Fruit fly (Drosophila melanogaster) whole organism, prepupa: Measurements from ENCODE around the gene CG44954.

ENCODE experiments used
- CG10631 ChIP-seq: fragments of 200-800 bp; sonication (Bioruptor generic); optimal IDR thresholded peaks from 2 replicates; lab custom pipeline; 2016; ENCODE audit warnings: missing biosample characterization, missing genetic modification characterization
- CG10669 ChIP-seq: fragments of 200-800 bp; sonication (Bioruptor generic); optimal IDR thresholded peaks from 3 replicates; lab custom pipeline; 2018; ENCODE audit warnings: missing biosample characterization, mild to moderate bottlenecking, missing genetic modification characterization, moderate library complexity
- CG11762 ChIP-seq: fragments of 200-800 bp; sonication (Bioruptor generic); optimal IDR thresholded peaks from 3 replicates; lab custom pipeline; 2016; ENCODE audit warnings: missing biosample characterization, missing genetic modification characterization; ENCODE audit not compliant: insufficient read depth
- CG15336 ChIP-seq: fragments of 200-800 bp; sonication (Bioruptor generic); IDR thresholded peaks from 2 replicates; pipeline ENCODE4 v1.3.6; 2022; ENCODE audit warnings: missing biosample characterization, missing genetic modification characterization
- CG1621 ChIP-seq: fragments of 200-800 bp; sonication (Bioruptor generic); optimal IDR thresholded peaks from 3 replicates; lab custom pipeline; 2018; ENCODE audit warnings: missing biosample characterization, mild to moderate bottlenecking, missing genetic modification characterization
- CG16779 ChIP-seq: fragments of 200-800 bp; sonication (Bioruptor generic); optimal IDR thresholded peaks from 3 replicates; lab custom pipeline; 2017; ENCODE audit warnings: missing biosample characterization, mild to moderate bottlenecking, missing genetic modification characterization
- CG3032 ChIP-seq: fragments of 200-800 bp; optimal IDR thresholded peaks from 2 replicates; lab custom pipeline; 2019; ENCODE audit warnings: missing biosample characterization, mild to moderate bottlenecking, missing genetic modification characterization, moderate library complexity
- CG32006 ChIP-seq: fragments of 200-800 bp; sonication (Bioruptor generic); optimal IDR thresholded peaks from 3 replicates; lab custom pipeline; 2017; ENCODE audit warnings: missing biosample characterization, mild to moderate bottlenecking, missing genetic modification characterization
- CG3919 ChIP-seq: fragments of 200-800 bp; sonication (Bioruptor generic); optimal IDR thresholded peaks from 3 replicates; lab custom pipeline; 2016; ENCODE audit warnings: missing biosample characterization, missing genetic modification characterization
- CG6163 ChIP-seq: fragments of 200-800 bp; sonication (Bioruptor generic); IDR thresholded peaks from 3 replicates; pipeline ENCODE4 v1.3.6; 2022; ENCODE audit warnings: missing biosample characterization, missing genetic modification characterization
- CG6792 ChIP-seq: fragments of 200-800 bp; sonication (Bioruptor generic); optimal IDR thresholded peaks from 3 replicates; lab custom pipeline; 2016; ENCODE audit warnings: missing biosample characterization, missing genetic modification characterization
- CG6808 ChIP-seq: fragments of 200-800 bp; sonication (Bioruptor generic); optimal IDR thresholded peaks from 3 replicates; lab custom pipeline; 2017; ENCODE audit warnings: missing biosample characterization, missing genetic modification characterization, mild to moderate bottlenecking, moderate library complexity, missing genetic modification reagents
- CG7368 ChIP-seq: fragments of 200-800 bp; sonication (Bioruptor generic); optimal IDR thresholded peaks from 3 replicates; lab custom pipeline; 2016; ENCODE audit warnings: missing biosample characterization, missing genetic modification characterization
- CG8119 ChIP-seq: fragments of 200-800 bp; sonication (Bioruptor generic); IDR thresholded peaks from 3 replicates; pipeline ENCODE4 v1.3.6; 2022; ENCODE audit warnings: missing biosample characterization, missing genetic modification characterization
- CG8632 ChIP-seq: fragments of 200-800 bp; sonication (Bioruptor generic); optimal IDR thresholded peaks from 3 replicates; lab custom pipeline; 2016; ENCODE audit warnings: missing biosample characterization, missing genetic modification characterization
- CG9139 ChIP-seq: fragments of 200-800 bp; sonication (Bioruptor generic); optimal IDR thresholded peaks from 3 replicates; lab custom pipeline; 2017; ENCODE audit warnings: missing biosample characterization, mild to moderate bottlenecking, missing genetic modification characterization
- Eip75B ChIP-seq: fragments of 200-800 bp; sonication (Bioruptor generic); optimal IDR thresholded peaks from 3 replicates; lab custom pipeline; 2016; ENCODE audit warnings: missing biosample characterization, missing genetic modification characterization
- Eip93F ChIP-seq: fragments of 200-800 bp; sonication (Bioruptor generic); optimal IDR thresholded peaks from 2 replicates; lab custom pipeline; 2016; ENCODE audit warnings: missing biosample characterization, mild to moderate bottlenecking, missing genetic modification characterization
- Ets96B ChIP-seq: fragments of 200-800 bp; optimal IDR thresholded peaks from 2 replicates; lab custom pipeline; 2019; ENCODE audit warnings: missing biosample characterization, mild to moderate bottlenecking, missing genetic modification characterization, moderate library complexity
- Gug ChIP-seq: fragments of 200-800 bp; sonication (Bioruptor generic); IDR thresholded peaks from 2 replicates; pipeline ENCODE4 v1.3.6; 2022; ENCODE audit warnings: missing biosample characterization, missing genetic modification characterization
- Hr39 ChIP-seq: fragments of 200-800 bp; sonication (Bioruptor generic); optimal IDR thresholded peaks from 2 replicates; lab custom pipeline; 2016; ENCODE audit warnings: missing biosample characterization, missing genetic modification characterization
- OdsH ChIP-seq: fragments of 200-800 bp; sonication (Bioruptor generic); optimal IDR thresholded peaks from 3 replicates; lab custom pipeline; 2016; ENCODE audit warnings: missing biosample characterization, missing genetic modification characterization
- Sox102F ChIP-seq: fragments of 200-800 bp; sonication (Bioruptor generic); optimal IDR thresholded peaks from 2 replicates; lab custom pipeline; 2016; ENCODE audit warnings: missing biosample characterization, mild to moderate bottlenecking, missing genetic modification characterization
- achi ChIP-seq: fragments of 200-800 bp; sonication (Bioruptor generic); optimal IDR thresholded peaks from 3 replicates; lab custom pipeline; 2016; ENCODE audit warnings: missing biosample characterization, missing genetic modification characterization
- cyc ChIP-seq: fragments of 200-800 bp; sonication (Bioruptor generic); optimal IDR thresholded peaks from 3 replicates; lab custom pipeline; 2016; ENCODE audit warnings: missing biosample characterization, missing genetic modification characterization
- dac ChIP-seq: fragments of 200-800 bp; sonication (Bioruptor generic); optimal IDR thresholded peaks from 2 replicates; lab custom pipeline; 2017; ENCODE audit warnings: missing biosample characterization, mild to moderate bottlenecking, missing genetic modification characterization
- eg ChIP-seq: fragments of 200-800 bp; sonication (Bioruptor generic); IDR thresholded peaks from 3 replicates; pipeline ENCODE4 v1.3.6; 2022; ENCODE audit warnings: missing biosample characterization, missing genetic modification characterization
- fd59A ChIP-seq: fragments of 200-800 bp; sonication (Bioruptor generic); optimal IDR thresholded peaks from 2 replicates; lab custom pipeline; 2017; ENCODE audit warnings: missing biosample characterization, mild to moderate bottlenecking, missing genetic modification characterization, missing genetic modification reagents
- lz ChIP-seq: fragments of 200-800 bp; sonication (Bioruptor generic); optimal IDR thresholded peaks from 3 replicates; lab custom pipeline; 2016; ENCODE audit warnings: missing biosample characterization, missing genetic modification characterization
- salr ChIP-seq, 2 experiments: fragments of 200-800 bp; sonication (Bioruptor generic); optimal IDR thresholded peaks; 3 replicates each; lab custom pipeline; 2016 to 2018; ENCODE audit warnings: missing biosample characterization in 2 of 2, missing genetic modification characterization in 2 of 2, mild to moderate bottlenecking in 1 of 2
- ss ChIP-seq, 2 experiments: fragments of 200-800 bp; sonication (Bioruptor generic); optimal IDR thresholded peaks; 2 replicates in 1 of 2; 3 replicates in 1 of 2; lab custom pipeline; 2017 to 2018; ENCODE audit warnings: mild to moderate bottlenecking in 2 of 2, missing biosample characterization in 2 of 2, missing genetic modification characterization in 2 of 2, moderate library complexity in 1 of 2
- svp ChIP-seq: fragments of 200-800 bp; sonication (Bioruptor generic); peaks from one replicate; lab custom pipeline; 2016; ENCODE audit warnings: missing biosample characterization, missing genetic modification characterization

CG44954 gene

DNA sequence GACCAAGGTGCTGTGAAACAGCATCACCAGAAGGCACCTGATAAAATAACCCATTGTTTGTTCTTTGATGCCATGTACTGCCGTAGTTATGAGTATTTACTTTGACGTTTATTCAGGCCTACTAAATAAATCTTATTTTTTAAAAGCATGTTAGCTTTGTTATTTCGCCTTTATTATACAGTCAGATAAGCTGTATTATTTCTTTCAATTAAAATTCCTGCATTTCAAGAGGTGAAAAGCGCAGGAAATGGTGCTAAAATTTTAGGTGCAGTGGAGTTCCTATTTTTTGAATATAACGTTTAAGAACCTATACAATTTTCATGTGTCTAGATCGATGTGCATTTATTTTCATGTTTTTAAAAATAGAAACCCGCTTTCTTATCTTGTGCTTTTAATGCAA is 24.1 kb upstream of the CG44954 start, which contains the start of gene CG31013:
Gene CG31013 (minus strand): TSS at position 101 of the 400 bp plus-strand sequence.
- TF ChIP-seq CG1621 (tag; lab: Kevin White, UChicago) = no peak
- no peak for TF ChIP-seq CG11762 (GFP tag; lab: Kevin White, UChicago)
- TF ChIP-seq fd59A (GFP tag; lab: Kevin White, UChicago) = no peak
- no peak for TF ChIP-seq OdsH

DNA sequence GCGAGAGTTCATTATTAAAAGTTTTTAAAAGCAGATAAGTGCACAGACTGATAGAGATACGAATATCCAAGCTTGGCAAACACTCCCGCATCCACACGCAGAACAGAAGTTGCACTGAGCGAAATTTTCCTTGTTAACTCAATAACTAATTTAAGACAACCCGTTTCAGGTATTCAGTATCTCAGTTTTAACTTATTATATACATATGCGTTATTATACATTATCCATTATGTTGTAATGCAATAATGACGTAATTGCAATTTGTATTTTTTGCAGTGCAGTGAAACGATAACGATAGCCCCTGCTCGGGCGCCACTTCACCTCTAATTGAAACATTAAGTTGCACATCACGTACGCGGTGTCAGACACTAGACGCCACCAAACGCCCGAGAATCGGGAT is 21.5 kb upstream of the CG44954 start:
- no peak for TF ChIP-seq CG1621 (tag; lab: Kevin White, UChicago)
- TF ChIP-seq CG3919 (GFP tag; lab: Kevin White, UChicago) = peak; percentile 8
- no peak for TF ChIP-seq CG9139 (GFP tag; lab: Kevin White, UChicago)
- TF ChIP-seq CG6163 (GFP tag; lab: Robert Waterston, UW) = no peak
- TF ChIP-seq CG32006 = peak; percentile 6
- no peak for TF ChIP-seq CG10669 (GFP tag; lab: Kevin White, UChicago)
- peak; percentile 6 for TF ChIP-seq svp (GFP tag; lab: Kevin White, UChicago)
- peak; percentile 9 for TF ChIP-seq CG10631 (GFP tag; lab: Kevin White, UChicago)
- no peak for TF ChIP-seq CG8632 (GFP tag; lab: Kevin White, UChicago)

DNA sequence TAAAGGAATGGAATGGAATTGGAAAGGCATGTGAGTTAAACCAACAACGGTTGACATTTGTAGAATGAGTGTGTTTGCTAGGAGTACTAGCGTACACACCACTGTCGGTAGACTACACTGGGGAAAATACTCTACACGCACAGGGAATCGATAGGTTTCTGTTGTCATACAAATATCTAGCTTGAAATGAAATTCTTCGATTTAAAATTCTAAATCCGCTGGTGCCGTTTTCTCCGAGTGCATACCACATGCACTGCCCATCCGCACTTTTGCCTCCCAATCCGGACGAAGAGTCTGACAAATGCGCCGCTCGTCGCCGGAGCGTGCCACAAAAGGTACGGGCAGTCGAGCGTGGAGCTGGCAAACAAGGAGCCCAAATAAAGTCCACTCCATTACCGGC is 7.2 kb upstream of the CG44954 start, which contains the start of gene CG2267:
Gene CG2267 (minus strand): TSS at position 101 of the 400 bp plus-strand sequence.
- no peak for TF ChIP-seq Eip75B (GFP tag; lab: Kevin White, UChicago)
- TF ChIP-seq Hr39 (GFP tag; lab: Kevin White, UChicago) = no peak
- TF ChIP-seq CG10669 (GFP tag; lab: Kevin White, UChicago) = no peak
- TF ChIP-seq ss (GFP tag; optimal IDR thresholded peaks at IDR 0.05; lab: Kevin White, UChicago) = no peak
- no peak for TF ChIP-seq Sox102F (GFP tag; lab: Kevin White, UChicago)
- no peak for TF ChIP-seq CG8119 (GFP tag; lab: Robert Waterston, UW)
- no peak for TF ChIP-seq CG32006
- no peak for TF ChIP-seq CG15336
- TF ChIP-seq CG6808 (GFP tag; lab: Kevin White, UChicago) = no peak
- TF ChIP-seq CG16779 (tag; lab: Kevin White, UChicago) = no peak
- TF ChIP-seq, all 60 proteins: peak for 0

DNA sequence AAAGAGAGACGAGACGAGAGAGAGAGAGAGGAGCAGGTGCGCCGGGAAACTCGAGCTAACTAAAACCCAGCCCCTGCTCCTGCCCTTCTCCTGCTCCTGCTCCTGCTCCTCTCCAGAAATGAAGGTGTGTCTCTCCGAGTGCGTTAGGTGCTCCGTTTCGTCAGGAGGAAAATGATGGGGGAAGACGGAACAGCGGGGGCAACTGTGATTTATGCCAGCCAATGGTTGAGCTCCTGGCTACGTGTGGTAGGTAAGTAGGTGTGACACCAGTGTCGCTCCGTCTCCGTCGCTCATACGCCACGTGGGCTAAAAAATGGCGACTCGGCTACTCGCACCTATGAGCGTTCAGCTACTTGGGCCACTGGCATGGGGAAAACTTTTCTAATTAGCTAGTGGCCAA is 4.2 kb downstream of the CG44954 start:
- TF ChIP-seq CG10631 (GFP tag; lab: Kevin White, UChicago) (no peak), achi (GFP tag; lab: Kevin White, UChicago) (no peak)

DNA sequence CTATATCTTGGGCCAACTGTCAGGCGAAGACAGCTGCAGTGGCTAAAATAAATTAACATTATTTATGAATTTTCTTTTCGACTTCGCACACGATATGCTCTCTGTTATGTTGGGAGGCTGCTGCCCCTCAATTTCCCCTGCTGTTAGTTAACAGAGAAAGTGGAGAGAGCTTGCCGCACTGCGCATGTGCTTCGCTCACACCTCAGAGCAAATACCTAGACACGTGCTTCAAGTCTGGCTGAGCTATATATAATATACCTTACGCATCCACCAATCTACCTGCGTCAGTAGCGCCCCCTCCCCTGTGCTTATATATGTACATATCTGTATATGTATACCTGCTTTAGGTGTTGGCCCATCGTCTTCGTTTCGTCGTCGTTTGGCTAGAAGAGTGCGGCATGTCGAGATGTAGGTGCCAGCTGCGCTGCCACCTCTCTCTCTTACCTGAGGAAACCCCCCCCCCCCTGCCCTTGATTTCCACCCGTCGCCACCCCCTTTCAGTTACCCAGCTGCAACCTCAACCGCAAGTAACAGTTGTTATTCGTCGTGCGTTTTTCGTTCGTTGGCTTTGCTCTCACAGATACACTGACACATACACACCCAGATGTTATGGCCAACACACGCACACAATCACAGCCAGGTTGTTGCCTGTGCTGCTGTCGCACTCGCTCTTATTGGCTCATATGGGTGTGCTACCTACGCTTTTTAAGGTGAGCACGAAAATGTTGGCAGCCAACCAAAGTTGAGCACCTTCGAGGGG is 5.4 kb downstream of the CG44954 start:
- no peak for TF ChIP-seq achi (GFP tag; lab: Kevin White, UChicago)
- no peak for TF ChIP-seq CG8119 (GFP tag; lab: Robert Waterston, UW)
- no peak for TF ChIP-seq dac (GFP tag; lab: Kevin White, UChicago)
- TF ChIP-seq cyc (GFP tag; lab: Kevin White, UChicago) = no peak
- no peak for TF ChIP-seq eg (GFP tag; lab: Robert Waterston, UW)
- no peak for TF ChIP-seq Eip93F
- no peak for TF ChIP-seq ss (GFP tag; optimal IDR thresholded peaks at IDR 0.05; lab: Kevin White, UChicago)
- no peak for TF ChIP-seq CG7368 (GFP tag; lab: Kevin White, UChicago)
- TF ChIP-seq Ets96B = no peak
- TF ChIP-seq CG1621 (tag; lab: Kevin White, UChicago) = no peak
- no peak for TF ChIP-seq CG10669 (GFP tag; lab: Kevin White, UChicago)
- TF ChIP-seq CG16779 (tag; lab: Kevin White, UChicago) = no peak
- TF ChIP-seq Gug (GFP tag; lab: Robert Waterston, UW) = no peak
- TF ChIP-seq lz = no peak
- TF ChIP-seq CG3032 (tag; lab: Kevin White, UChicago) = no peak
- TF ChIP-seq Hr39 (GFP tag; lab: Kevin White, UChicago) = no peak
- TF ChIP-seq Eip75B (GFP tag; lab: Kevin White, UChicago) = no peak
- TF ChIP-seq salr (GFP tag; optimal IDR thresholded peaks at IDR 0.05; lab: Kevin White, UChicago) = no peak
- no peak for TF ChIP-seq CG3919 (GFP tag; lab: Kevin White, UChicago)
- TF ChIP-seq CG6792 (GFP tag; lab: Kevin White, UChicago) = no peak
